Worm (Caenorhabditis elegans) whole organism, L1 larva: ENCODE results near the gene nspc-19.

Experiments used
- C34B4.2 ChIP-seq: sonication (generic microtip); optimal IDR thresholded peaks from 2 replicates; lab custom pipeline; 2017; ENCODE audit warnings: mild to moderate bottlenecking, missing genetic modification characterization, missing compliant biosample characterization
- Y116A8C.19 ChIP-seq: sonication (generic microtip); optimal IDR thresholded peaks from 2 replicates; lab custom pipeline; 2016; ENCODE audit warnings: missing compliant biosample characterization, missing genetic modification characterization, borderline replicate concordance
- alr-1 ChIP-seq: fragments of 200-800 bp; sonication (Bioruptor generic); optimal IDR thresholded peaks from 2 replicates; lab custom pipeline; 2018; ENCODE audit warnings: borderline replicate concordance, mild to moderate bottlenecking, missing genetic modification characterization, missing compliant biosample characterization
- aly-2 ChIP-seq: fragments of 150-350 bp; optimal IDR thresholded peaks from 2 replicates; lab custom pipeline; 2014; ENCODE audit warnings: missing biosample characterization, missing genetic modification characterization
- blmp-1 ChIP-seq: fragments of 150-350 bp; optimal IDR thresholded peaks from 2 replicates; lab custom pipeline; 2014; ENCODE audit warnings: missing biosample characterization, missing genetic modification characterization
- ceh-8 ChIP-seq: fragments of 200-800 bp; sonication (Bioruptor generic); optimal IDR thresholded peaks from 2 replicates; lab custom pipeline; 2018; ENCODE audit warnings: mild to moderate bottlenecking, missing genetic modification characterization, moderate library complexity, missing compliant biosample characterization
- ceh-88 ChIP-seq: fragments of 200-800 bp; sonication (Bioruptor generic); IDR thresholded peaks from 2 replicates; pipeline ENCODE4 v1.3.6; 2022; ENCODE audit warnings: missing genetic modification characterization, missing compliant biosample characterization
- ceh-90 ChIP-seq: sonication (generic microtip); optimal IDR thresholded peaks from 2 replicates; lab custom pipeline; 2016; ENCODE audit warnings: missing genetic modification characterization, missing compliant biosample characterization
- dsc-1 ChIP-seq: sonication (generic microtip); optimal IDR thresholded peaks from 2 replicates; lab custom pipeline; 2016; ENCODE audit warnings: mild to moderate bottlenecking, missing genetic modification characterization, missing compliant biosample characterization
- efl-1 ChIP-seq, 4 experiments: fragments of 150-350 bp; optimal IDR thresholded peaks in 3 of 4; peaks in 1 of 4; 1 replicate in 1 of 4; 2 replicates in 3 of 4; lab custom pipeline; 2014; ENCODE audit warnings: missing biosample characterization in 2 of 4, missing genetic modification characterization in 2 of 4, missing genetic modification reagents in 2 of 4
- elt-2 ChIP-seq: sonication (generic microtip); optimal IDR thresholded peaks from 2 replicates; lab custom pipeline; 2016; ENCODE audit warnings: missing genetic modification characterization, mild to moderate bottlenecking, inconsistent platforms, missing compliant biosample characterization, missing genetic modification reagents
- elt-3 ChIP-seq, 6 experiments: fragments of 150-350 bp in 1 of 6; sonication (generic microtip); optimal IDR thresholded peaks; 2 replicates each; lab custom pipeline; 2017 to 2018; ENCODE audit warnings: missing biosample characterization in 6 of 6, missing genetic modification characterization in 6 of 6, inconsistent platforms in 1 of 6
- ets-5 ChIP-seq: fragments of 200-800 bp; sonication (Bioruptor generic); IDR thresholded peaks from 2 replicates; pipeline ENCODE4 v1.3.6; 2022; ENCODE audit warnings: missing genetic modification characterization, missing compliant biosample characterization
- fkh-4 ChIP-seq: sonication (generic microtip); optimal IDR thresholded peaks from 2 replicates; lab custom pipeline; 2016; ENCODE audit warnings: missing compliant biosample characterization, missing genetic modification characterization, borderline replicate concordance
- fkh-8 ChIP-seq: sonication (generic microtip); optimal IDR thresholded peaks from 2 replicates; lab custom pipeline; 2016; ENCODE audit warnings: mild to moderate bottlenecking, missing genetic modification characterization, missing compliant biosample characterization
- grh-1 ChIP-seq: fragments of 200-800 bp; sonication (Bioruptor generic); IDR thresholded peaks from 2 replicates; pipeline ENCODE4 v1.3.6; 2022; ENCODE audit warnings: missing genetic modification reagents, missing genetic modification characterization, missing compliant biosample characterization
- hlh-17 ChIP-seq: fragments of 200-800 bp; sonication (Bioruptor generic); optimal IDR thresholded peaks from 2 replicates; lab custom pipeline; 2018; ENCODE audit warnings: missing genetic modification characterization, mild to moderate bottlenecking, missing compliant biosample characterization, moderate library complexity, borderline replicate concordance
- hlh-4 ChIP-seq: sonication (generic microtip); optimal IDR thresholded peaks from 2 replicates; lab custom pipeline; 2016; ENCODE audit warnings: mild to moderate bottlenecking, missing genetic modification characterization, missing compliant biosample characterization
- hpl-2 ChIP-seq: fragments of 150-350 bp; optimal IDR thresholded peaks from 2 replicates; lab custom pipeline; 2014; ENCODE audit warnings: missing biosample characterization, missing genetic modification reagents, missing genetic modification characterization
- jun-1 ChIP-seq: fragments of 150-350 bp; optimal IDR thresholded peaks from 2 replicates; lab custom pipeline; 2014; ENCODE audit warnings: missing biosample characterization, missing genetic modification reagents, missing genetic modification characterization
- lin-14 ChIP-seq: fragments of 200-800 bp; sonication (Bioruptor generic); optimal IDR thresholded peaks from 2 replicates; lab custom pipeline; 2018; ENCODE audit warnings: mild to moderate bottlenecking, missing genetic modification characterization, moderate library complexity, missing compliant biosample characterization
- lin-39 ChIP-seq: fragments of 150-350 bp; optimal IDR thresholded peaks from 2 replicates; lab custom pipeline; 2014; ENCODE audit warnings: missing biosample characterization, missing genetic modification reagents, missing genetic modification characterization
- mep-1 ChIP-seq: fragments of 150-350 bp; optimal IDR thresholded peaks from 2 replicates; lab custom pipeline; 2014; ENCODE audit warnings: missing biosample characterization, missing genetic modification characterization
- nhr-19 ChIP-seq: fragments of 200-800 bp; sonication (Bioruptor generic); conservative IDR thresholded peaks from 2 replicates; pipeline ENCODE4 v1.3.6; 2022; ENCODE audit warnings: missing genetic modification characterization, missing compliant biosample characterization
- nhr-71 ChIP-seq: sonication (generic microtip); optimal IDR thresholded peaks from 2 replicates; lab custom pipeline; 2016; ENCODE audit warnings: mild to moderate bottlenecking, missing genetic modification characterization, moderate library complexity, missing compliant biosample characterization
- nhr-84 ChIP-seq: sonication (generic microtip); optimal IDR thresholded peaks from 2 replicates; lab custom pipeline; 2017; ENCODE audit warnings: missing biosample characterization, missing genetic modification characterization
- pqm-1 ChIP-seq: sonication (generic microtip); optimal IDR thresholded peaks from 3 replicates; lab custom pipeline; 2017; ENCODE audit warnings: missing biosample characterization, missing genetic modification characterization
- rnt-1 ChIP-seq: sonication (generic microtip); optimal IDR thresholded peaks from 2 replicates; lab custom pipeline; 2016; ENCODE audit warnings: mild to moderate bottlenecking, missing genetic modification characterization, moderate library complexity, missing compliant biosample characterization
- snu-23 ChIP-seq: sonication (generic microtip); optimal IDR thresholded peaks from 2 replicates; lab custom pipeline; 2016; ENCODE audit warnings: missing genetic modification characterization, missing compliant biosample characterization
- sptf-1 ChIP-seq: fragments of 150-350 bp; optimal IDR thresholded peaks from 2 replicates; lab custom pipeline; 2014; ENCODE audit warnings: missing biosample characterization, missing genetic modification characterization
- sup-37 ChIP-seq: fragments of 200-800 bp; sonication (Bioruptor generic); optimal IDR thresholded peaks from 2 replicates; lab custom pipeline; 2018; ENCODE audit warnings: mild to moderate bottlenecking, missing genetic modification characterization, missing compliant biosample characterization
- swsn-7 ChIP-seq: sonication (generic microtip); optimal IDR thresholded peaks from 2 replicates; lab custom pipeline; 2016; ENCODE audit warnings: missing genetic modification characterization, missing compliant biosample characterization
- tbx-2 ChIP-seq: sonication (generic microtip); optimal IDR thresholded peaks from 2 replicates; lab custom pipeline; 2016; ENCODE audit warnings: missing genetic modification characterization, missing compliant biosample characterization
- unc-130 ChIP-seq: fragments of 150-350 bp; optimal IDR thresholded peaks from 2 replicates; lab custom pipeline; 2017; ENCODE audit warnings: missing biosample characterization, missing genetic modification characterization, inconsistent platforms
- xbp-1 ChIP-seq: sonication (generic microtip); optimal IDR thresholded peaks from 2 replicates; lab custom pipeline; 2016; ENCODE audit warnings: missing genetic modification characterization, missing compliant biosample characterization
- ztf-11 ChIP-seq, 2 experiments: sonication (generic microtip); optimal IDR thresholded peaks; 2 replicates each; lab custom pipeline; 2016 to 2017; ENCODE audit warnings: missing genetic modification characterization in 2 of 2, missing biosample characterization in 1 of 2, missing compliant biosample characterization in 1 of 2
- ztf-4 ChIP-seq: fragments of 150-350 bp; optimal IDR thresholded peaks from 2 replicates; lab custom pipeline; 2014; ENCODE audit warnings: missing biosample characterization, missing genetic modification characterization

nspc-19 gene

ce11 chrX:14525325-14526305, 2.9 kb upstream of the nspc-19 start (continued):
- TF ChIP-seq xbp-1 (tag; lab: Kevin White, UChicago) (peak; percentile 96), Y116A8C.19 (peak; percentile 72), pqm-1 (tag; lab: Kevin White, UChicago) (peak; percentile 98), nhr-19 (GFP tag; lab: Robert Waterston, UW) (peak; percentile 98), lin-39 (tag; lab: Kevin White, UChicago) (peak; percentile 100), ceh-88 (GFP tag; lab: Robert Waterston, UW) (peak; percentile 97), hlh-17 (no peak), ceh-8 (peak; percentile 100), fkh-4 (tag; lab: Kevin White, UChicago) (peak; percentile 95), C34B4.2 (tag; lab: Kevin White, UChicago) (peak; percentile 67), mep-1 (tag; lab: Kevin White, UChicago) (peak; percentile 100), jun-1 (tag; lab: Kevin White, UChicago) (peak; percentile 100), snu-23 (GFP tag; lab: Kevin White, UChicago) (peak; percentile 100), efl-1 (optimal IDR thresholded peaks at IDR 0.05; lab: Kevin White, UChicago) (peak; percentile 86 to 90), efl-1 (GFP tag; optimal IDR thresholded peaks at IDR 0.05 in 1 of 2; lab: Kevin White, UChicago) (peak; percentile 56 to 96), tbx-2 (tag; lab: Kevin White, UChicago) (peak; percentile 99), unc-130 (tag; lab: Kevin White, UChicago) (peak; percentile 92), grh-1 (peak; percentile 97), aly-2 (tag; lab: Kevin White, UChicago) (peak; percentile 95), elt-2 (peak; percentile 89), rnt-1 (peak; percentile 99), swsn-7 (peak; percentile 99), alr-1 (tag; lab: Kevin White, UChicago) (no peak), hlh-4 (peak; percentile 23), nhr-84 (tag; lab: Kevin White, UChicago) (no peak), elt-3 (tag; optimal IDR thresholded peaks at IDR 0.05; lab: Kevin White, UChicago) (peak; percentile 50 to 99 (median 88)), ztf-4 (tag; lab: Kevin White, UChicago) (peak; percentile 99), ets-5 (GFP tag; lab: Robert Waterston, UW) (no peak), blmp-1 (peak; percentile 60), dsc-1 (peak; percentile 100), sup-37 (GFP tag; lab: Kevin White, UChicago) (peak; percentile 93), lin-14 (GFP tag; lab: Kevin White, UChicago) (peak; percentile 99), nhr-71 (peak; percentile 99), hpl-2 (GFP tag; lab: Kevin White, UChicago) (peak; percentile 97), sptf-1 (no peak), ceh-90 (tag; lab: Kevin White, UChicago) (peak; percentile 32), ztf-11 (tag; optimal IDR thresholded peaks at IDR 0.05; lab: Kevin White, UChicago) (peak; percentile 86 to 98), fkh-8 (tag; lab: Kevin White, UChicago) (peak; percentile 96)

- TF ChIP-seq efl-1 (optimal IDR thresholded peaks at IDR 0.05; lab: Kevin White, UChicago): no peak
- TF ChIP-seq efl-1 (GFP tag; optimal IDR thresholded peaks at IDR 0.05 in 1 of 2; lab: Kevin White, UChicago): peak in 1 of 2 experiments; percentile 1
- TF ChIP-seq jun-1 (tag; lab: Kevin White, UChicago): no peak
Measured at ce11 chrX:14527559-14527958, 940 bp upstream of the nspc-19 start, which contains the start of gene nspc-18. nspc-18 (minus strand) TSS chrX:14527659.
